Fruit fly (Drosophila melanogaster) whole organism, prepupa: ENCODE results near the gene osp.

Experiments used
- CG6854 ChIP-seq: fragments of 200-800 bp; sonication (Bioruptor generic); optimal IDR thresholded peaks from 2 replicates; lab custom pipeline; 2017; ENCODE audit warnings: missing biosample characterization, mild to moderate bottlenecking, missing genetic modification characterization
- CG8119 ChIP-seq: fragments of 200-800 bp; sonication (Bioruptor generic); IDR thresholded peaks from 3 replicates; pipeline ENCODE4 v1.3.6; 2022; ENCODE audit warnings: missing biosample characterization, missing genetic modification characterization

DNA sequence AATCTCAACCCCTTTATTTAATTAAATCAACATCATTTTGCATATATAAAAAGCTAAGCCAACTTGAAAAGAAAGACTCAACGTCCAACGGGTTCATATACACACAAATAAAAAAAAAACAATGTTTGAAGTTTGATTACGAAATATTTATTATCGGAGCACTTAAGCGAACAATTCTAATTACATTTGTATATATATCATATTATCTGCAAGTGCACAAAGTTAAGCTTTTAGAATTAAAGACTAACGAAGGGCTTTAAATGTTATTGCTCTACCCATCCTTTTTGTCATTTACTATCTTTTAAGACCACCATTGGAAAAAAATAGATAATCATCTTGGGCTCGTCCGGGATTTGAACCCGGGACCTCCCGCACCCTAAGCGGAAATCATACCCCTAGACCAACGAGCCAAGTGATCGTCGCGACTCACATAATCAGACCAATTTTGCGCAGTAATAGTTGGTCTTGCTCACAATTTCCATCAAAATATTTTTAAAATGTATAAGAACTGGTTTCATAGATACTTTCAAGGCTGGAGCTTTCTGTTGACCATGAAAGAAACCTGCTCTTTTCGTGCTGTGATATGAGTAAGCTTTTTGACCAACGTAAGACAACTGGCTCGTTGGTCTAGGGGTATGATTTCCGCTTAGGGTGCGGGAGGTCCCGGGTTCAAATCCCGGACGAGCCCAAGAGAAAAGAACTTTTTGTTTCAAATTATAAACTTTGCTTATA is 89.9 kb downstream of the osp start:
- TF ChIP-seq CG6854 (GFP tag; lab: Kevin White, UChicago) (no peak), CG8119 (GFP tag; lab: Robert Waterston, UW) (no peak)
